Fruit fly (Drosophila melanogaster): ENCODE measurements around the gene CG6418.

The CG6418 gene

DNA sequence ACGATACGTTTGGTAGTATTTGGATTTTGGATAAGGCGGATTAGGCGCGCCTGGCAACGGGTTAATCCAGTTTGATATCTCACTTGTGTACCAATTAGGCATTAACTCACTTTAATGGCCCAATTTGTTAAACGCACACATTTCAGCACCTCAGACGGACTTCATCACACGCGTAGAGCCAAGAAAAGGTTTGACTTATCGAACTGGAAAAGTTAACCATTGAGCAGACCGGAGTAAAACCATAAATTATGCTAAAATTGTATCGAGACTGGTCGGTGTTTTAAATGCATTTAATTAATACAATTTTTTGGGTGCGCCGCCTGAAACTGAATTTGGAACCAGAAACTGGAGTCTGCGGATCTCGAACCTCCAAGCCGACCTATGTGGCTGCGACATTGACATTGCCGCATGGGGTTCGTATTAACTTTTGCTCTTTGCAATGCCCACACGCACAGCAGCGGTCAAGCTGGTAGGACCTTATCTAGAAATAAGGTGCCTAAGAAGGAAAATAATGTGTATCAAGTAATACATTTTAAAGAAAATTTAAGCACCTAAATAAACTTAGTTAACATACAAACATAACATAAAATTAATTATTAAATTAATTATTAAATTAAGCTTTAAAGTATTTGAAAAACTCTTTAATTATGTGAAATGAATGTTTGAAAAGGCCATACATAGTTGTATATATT lies 10.3 kb upstream of the CG6418 start (continued):
- TF ChIP-seq CG17359 (tag; optimal IDR thresholded peaks at IDR 0.05) (peak; percentile 9), CG7839 (tag; optimal IDR thresholded peaks at IDR 0.05) (peak; percentile 26), prd (optimal IDR thresholded peaks at IDR 0.05) (no peak), prd (GFP tag; IDR thresholded peaks at IDR 0.05) (0 out of 3 replicates have a peak, but pooled peaks have one; percentile 13), CG2120 (GFP tag; optimal IDR thresholded peaks at IDR 0.05) (no peak), MESR4 (GFP tag; optimal IDR thresholded peaks at IDR 0.05) (no peak), ttk (GFP tag; IDR thresholded peaks at IDR 0.05) (no peak), nom (GFP tag; optimal IDR thresholded peaks at IDR 0.05) (no peak)

- TF ChIP-seq p53 (GFP tag; optimal IDR thresholded peaks at IDR 0.05) (no peak), klu (GFP tag; IDR thresholded peaks at IDR 0.05) (no peak), MBD-R2 (GFP tag; IDR thresholded peaks at IDR 0.05) (no peak), pb (GFP tag; optimal IDR thresholded peaks at IDR 0.05) (no peak), CG9817 (tag; optimal IDR thresholded peaks at IDR 0.05) (no peak), CG7357 (GFP tag; IDR thresholded peaks at IDR 0.05) (no peak)
Measured at dm6 chr3L:10886371-10886770, 7.5 kb upstream of the CG6418 start, which contains the start of gene OXA1L. Gene OXA1L, minus strand, starts transcription at chr3L:10886471.

- peak; percentile 30; the same call in 2 of the 3 replicates for TF ChIP-seq knrl (GFP tag; IDR thresholded peaks at IDR 0.05; ENCODE audit: partially characterized antibody)
- peak; percentile 39; the same call in 1 of the 2 replicates for TF ChIP-seq bbx (GFP tag; IDR thresholded peaks at IDR 0.05; ENCODE audit: partially characterized antibody)
- TF ChIP-seq CG8765 (GFP tag; IDR thresholded peaks at IDR 0.05) = no peak
- TF ChIP-seq CG13287 (GFP tag; IDR thresholded peaks at IDR 0.05; ENCODE audit: partially characterized antibody) = peak; percentile 31
- TF ChIP-seq HLH4C (GFP tag; IDR thresholded peaks at IDR 0.05; ENCODE audit: partially characterized antibody) = no peak
- TF ChIP-seq Dp (GFP tag; optimal IDR thresholded peaks at IDR 0.05) = peak; percentile 87
- TF ChIP-seq Dip2 (GFP tag; IDR thresholded peaks at IDR 0.05) = no peak
- TF ChIP-seq CG13624 (GFP tag; optimal IDR thresholded peaks at IDR 0.05) = no peak
- TF ChIP-seq CG4617 (GFP tag; optimal IDR thresholded peaks at IDR 0.05; ENCODE audit: borderline replicate concordance) = peak; percentile 65
- TF ChIP-seq lov (optimal IDR thresholded peaks at IDR 0.05) = no peak
- no peak for TF ChIP-seq lov (GFP tag; IDR thresholded peaks at IDR 0.05)
- TF ChIP-seq CG1024 (GFP tag; IDR thresholded peaks at IDR 0.05) = no peak
- peak; percentile 48; the same call in 1 of the 2 replicates for TF ChIP-seq CG32532 (GFP tag; IDR thresholded peaks at IDR 0.05)
- TF ChIP-seq stwl (tag; optimal IDR thresholded peaks at IDR 0.05) = peak; percentile 54
- peak; percentile 11 for TF ChIP-seq grau (tag; optimal IDR thresholded peaks at IDR 0.05)
- TF ChIP-seq CG34422 (GFP tag; IDR thresholded peaks at IDR 0.05) = peak; percentile 65; the same call in 1 of the 3 replicates
- peak; percentile 56 for TF ChIP-seq CG15514 (GFP tag; optimal IDR thresholded peaks at IDR 0.05)
- peak; percentile 93 for TF ChIP-seq bigmax (GFP tag; optimal IDR thresholded peaks at IDR 0.05)
- TF ChIP-seq Vsx1 (GFP tag; optimal IDR thresholded peaks at IDR 0.05) = no peak
- TF ChIP-seq Max (GFP tag; optimal IDR thresholded peaks at IDR 0.05) = peak; percentile 14
- TF ChIP-seq CG1603 (tag; optimal IDR thresholded peaks at IDR 0.05) = peak; percentile 48
- no peak for TF ChIP-seq dysf (GFP tag; IDR thresholded peaks at IDR 0.05)
- peak; percentile 20 for TF ChIP-seq dm (GFP tag; optimal IDR thresholded peaks at IDR 0.05)
- TF ChIP-seq Chrac-16 (GFP tag; optimal IDR thresholded peaks at IDR 0.05) = no peak
- TF ChIP-seq Rfx (GFP tag; IDR thresholded peaks at IDR 0.05) = peak; percentile 38; the same call in 1 of the 2 replicates
- TF ChIP-seq onecut (GFP tag; IDR thresholded peaks at IDR 0.05) = peak; percentile 27
- peak; percentile 20 for TF ChIP-seq HmgZ (tag; optimal IDR thresholded peaks at IDR 0.05)
- TF ChIP-seq CG1832 (GFP tag; optimal IDR thresholded peaks at IDR 0.05) = peak; percentile 78
- TF ChIP-seq Fer1 (GFP tag; optimal IDR thresholded peaks at IDR 0.05) = peak; percentile 43
- TF ChIP-seq CG8478 (optimal IDR thresholded peaks at IDR 0.05) = no peak
- TF ChIP-seq otp (GFP tag; IDR thresholded peaks at IDR 0.05) = no peak
- no peak for TF ChIP-seq CG7987 (GFP tag; optimal IDR thresholded peaks at IDR 0.05)
- TF ChIP-seq CG17385 (GFP tag; optimal IDR thresholded peaks at IDR 0.05) = peak; percentile 98
Measured at dm6 chr3L:10885711-10886272, 7.0 kb upstream of the CG6418 start.
